Worm (Caenorhabditis elegans) whole organism, L1 larva: ENCODE data around the gene fbxa-114.

Experiments used
- dsc-1 ChIP-seq: sonication (generic microtip); optimal IDR thresholded peaks from 2 replicates; lab custom pipeline; 2016; ENCODE audit warnings: mild to moderate bottlenecking, missing genetic modification characterization, missing compliant biosample characterization
- lir-3 ChIP-seq: sonication (generic microtip); optimal IDR thresholded peaks from 2 replicates; lab custom pipeline; 2016; ENCODE audit warnings: mild to moderate bottlenecking, missing genetic modification characterization, moderate library complexity, missing compliant biosample characterization; ENCODE audit not compliant: poor library complexity
- mep-1 ChIP-seq: fragments of 150-350 bp; optimal IDR thresholded peaks from 2 replicates; lab custom pipeline; 2014; ENCODE audit warnings: missing biosample characterization, missing genetic modification characterization
- nhr-19 ChIP-seq: fragments of 200-800 bp; sonication (Bioruptor generic); conservative IDR thresholded peaks from 2 replicates; pipeline ENCODE4 v1.3.6; 2022; ENCODE audit warnings: missing genetic modification characterization, missing compliant biosample characterization
- nhr-90 ChIP-seq: sonication (generic microtip); optimal IDR thresholded peaks from 2 replicates; lab custom pipeline; 2016; ENCODE audit warnings: mild to moderate bottlenecking, missing genetic modification characterization, missing compliant biosample characterization; ENCODE audit not compliant: poor library complexity
- sptf-1 ChIP-seq: fragments of 150-350 bp; optimal IDR thresholded peaks from 2 replicates; lab custom pipeline; 2014; ENCODE audit warnings: missing biosample characterization, missing genetic modification characterization

Gene fbxa-114

DNA sequence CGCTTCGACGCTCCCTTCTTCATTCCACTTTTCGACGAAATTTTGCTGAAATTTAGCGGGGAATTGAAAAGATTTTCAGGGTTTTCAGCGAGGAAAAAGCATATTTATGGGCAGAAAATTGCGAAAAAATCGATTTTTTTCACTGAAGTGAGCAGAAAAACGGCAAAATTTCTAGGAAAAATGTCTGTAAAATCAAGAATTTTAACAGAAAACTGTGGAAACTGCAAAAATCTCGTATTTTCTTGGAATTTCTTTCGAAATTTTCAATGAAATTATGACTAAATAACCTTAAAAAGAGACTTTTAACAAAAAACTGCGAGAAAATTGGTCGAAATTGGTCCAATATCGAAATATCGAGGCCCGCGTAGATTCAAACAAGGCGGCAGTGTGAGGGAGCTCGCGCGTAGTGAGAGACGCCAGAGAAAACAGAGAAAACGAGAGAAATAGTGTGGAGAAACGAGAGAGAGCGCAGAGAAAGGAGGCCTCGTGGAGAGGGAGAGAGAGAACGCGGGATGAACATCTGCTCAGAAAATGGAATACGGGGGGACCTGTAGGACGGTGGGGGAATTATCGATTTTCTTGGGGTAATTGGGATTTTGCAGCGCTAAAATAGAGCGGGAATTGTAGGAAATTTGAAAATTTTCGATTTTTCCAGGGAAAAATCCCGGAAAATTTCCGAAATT, 48.2 kb downstream of the fbxa-114 start, which contains the start of gene swsn-1 (continued):
- no peak for TF ChIP-seq sptf-1
- TF ChIP-seq nhr-19, result peak; percentile 44
- TF ChIP-seq nhr-90 (tag; lab: Kevin White, UChicago), result peak; percentile 37
- TF ChIP-seq dsc-1 (tag; lab: Kevin White, UChicago), result peak; percentile 29
- no peak for TF ChIP-seq lir-3 (tag; lab: Kevin White, UChicago)
- TF ChIP-seq mep-1 (tag; lab: Kevin White, UChicago), result peak; percentile 64
